Fruit fly (Drosophila melanogaster): ENCODE results near the gene CG9215.

The CG9215 gene

DNA sequence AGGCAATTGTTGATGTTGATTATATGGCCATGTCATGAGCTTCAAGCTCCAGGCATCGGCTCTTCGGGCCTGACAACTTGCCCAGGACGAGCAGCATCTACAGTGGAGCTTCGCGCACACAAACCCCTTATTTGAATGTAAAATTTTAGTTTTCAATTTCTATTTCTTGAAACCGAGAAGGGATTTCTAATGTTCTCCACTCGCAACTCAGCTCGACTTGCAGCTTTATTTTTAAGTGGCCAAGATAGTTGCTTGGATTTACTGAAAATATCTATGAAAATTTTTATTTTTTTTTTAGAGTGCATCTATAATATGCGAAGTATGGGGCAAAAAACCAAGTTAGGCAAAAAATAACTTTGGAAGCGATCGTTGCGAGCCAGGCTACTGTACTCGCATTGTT, 28.3 kb upstream of the CG9215 start (continued):
- TF ChIP-seq Gug (GFP tag; IDR thresholded peaks at IDR 0.05): no peak
- TF ChIP-seq net (GFP tag; optimal IDR thresholded peaks at IDR 0.05): no peak
- peak in 1 of 2 experiments; percentile 9 for TF ChIP-seq salr (GFP tag; optimal IDR thresholded peaks at IDR 0.05)
- TF ChIP-seq Ets96B (tag; optimal IDR thresholded peaks at IDR 0.05): peak; percentile 13
- no peak for TF ChIP-seq Sox15 (GFP tag; optimal IDR thresholded peaks at IDR 0.05)
- no peak for TF ChIP-seq CG11902 (GFP tag; optimal IDR thresholded peaks at IDR 0.05)
- no peak for TF ChIP-seq cyc (GFP tag; optimal IDR thresholded peaks at IDR 0.05)
- TF ChIP-seq CG6808 (GFP tag; optimal IDR thresholded peaks at IDR 0.05): peak; percentile 12
- peak; percentile 74 for TF ChIP-seq Eip78C (GFP tag)
- TF ChIP-seq CG8119 (GFP tag; IDR thresholded peaks at IDR 0.05): no peak; the same call in 2 of the 3 replicates
- TF ChIP-seq OdsH (GFP tag; optimal IDR thresholded peaks at IDR 0.05): peak; percentile 16
- no peak for TF ChIP-seq Hr38 (GFP tag; optimal IDR thresholded peaks at IDR 0.05)
- TF ChIP-seq eg (GFP tag; IDR thresholded peaks at IDR 0.05): peak; percentile 36; the same call in 1 of the 3 replicates
- TF ChIP-seq CG11762 (GFP tag; optimal IDR thresholded peaks at IDR 0.05; ENCODE audit: insufficient read depth): no peak
- peak; percentile 38 for TF ChIP-seq topi (GFP tag; optimal IDR thresholded peaks at IDR 0.05)
- TF ChIP-seq CG34406 (GFP tag; optimal IDR thresholded peaks at IDR 0.05): peak; percentile 20
- TF ChIP-seq CG9139 (GFP tag; optimal IDR thresholded peaks at IDR 0.05): no peak
- TF ChIP-seq CG8319 (GFP tag; optimal IDR thresholded peaks at IDR 0.05): no peak
- TF ChIP-seq CG1621 (tag; optimal IDR thresholded peaks at IDR 0.05): no peak
- TF ChIP-seq CG6854 (GFP tag; optimal IDR thresholded peaks at IDR 0.05): no peak
- peak; percentile 27 for TF ChIP-seq CG3919 (GFP tag; optimal IDR thresholded peaks at IDR 0.05)
- TF ChIP-seq ss (GFP tag; optimal IDR thresholded peaks at IDR 0.05): peak in 1 of 2 experiments; percentile 9
- no peak for TF ChIP-seq CG6276 (GFP tag; optimal IDR thresholded peaks at IDR 0.05)
- no peak for TF ChIP-seq dsx (GFP tag; optimal IDR thresholded peaks at IDR 0.05; ENCODE audit: poor library complexity, severe bottlenecking)
- peak; percentile 46 for TF ChIP-seq pdm3 (GFP tag; optimal IDR thresholded peaks at IDR 0.05)

DNA sequence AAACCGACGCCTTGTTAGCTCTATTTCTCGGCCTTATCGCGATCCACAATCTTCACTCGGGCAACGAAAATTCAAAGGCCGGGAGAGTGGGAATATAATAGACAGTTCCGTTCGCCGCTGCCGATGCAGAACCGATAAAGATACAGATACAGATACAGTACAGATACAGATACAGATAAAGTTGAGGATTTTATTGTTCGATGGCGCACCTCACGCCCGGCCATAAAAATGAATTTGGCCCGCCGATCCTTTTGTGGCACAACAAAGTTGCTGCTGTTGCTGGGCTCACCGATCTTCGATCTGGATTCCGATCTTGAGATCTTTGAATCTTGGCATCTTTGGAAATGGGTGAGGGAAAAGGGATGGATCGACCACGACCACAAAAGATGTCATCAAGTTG, 27.5 kb upstream of the CG9215 start:
- TF ChIP-seq dsx (GFP tag; optimal IDR thresholded peaks at IDR 0.05; ENCODE audit: poor library complexity, severe bottlenecking) (peak; percentile 94), Eip78C (GFP tag) (no peak)

DNA sequence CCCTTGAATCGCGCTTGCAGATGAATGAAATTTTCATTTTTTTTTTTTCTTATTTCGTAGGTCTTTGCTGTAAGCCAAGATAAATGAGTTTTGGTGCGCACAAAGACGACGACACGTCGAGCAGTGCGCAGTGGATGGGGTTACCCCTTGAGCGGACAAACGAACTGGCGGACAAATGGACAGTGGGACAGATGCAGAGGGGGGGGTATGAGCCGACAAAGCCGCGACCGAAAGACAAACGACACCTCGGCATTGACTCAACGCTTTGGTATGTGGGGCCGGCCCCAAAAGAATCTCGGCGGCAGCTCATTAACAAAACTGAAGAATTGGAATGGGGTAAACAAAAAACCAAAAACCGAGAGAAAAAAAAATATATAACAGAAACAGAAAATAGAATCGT, 26.7 kb upstream of the CG9215 start:
- TF ChIP-seq CG11294 (GFP tag; IDR thresholded peaks at IDR 0.05) (no peak), Smox (GFP tag; optimal IDR thresholded peaks at IDR 0.05) (no peak), Eip78C (GFP tag) (peak; percentile 45), Met (GFP tag; optimal IDR thresholded peaks at IDR 0.05) (no peak), CG16779 (tag; optimal IDR thresholded peaks at IDR 0.05) (no peak), salr (GFP tag; optimal IDR thresholded peaks at IDR 0.05) (no peak), CG3919 (GFP tag; optimal IDR thresholded peaks at IDR 0.05) (no peak), Ets21C (GFP tag; optimal IDR thresholded peaks at IDR 0.05) (no peak)

DNA sequence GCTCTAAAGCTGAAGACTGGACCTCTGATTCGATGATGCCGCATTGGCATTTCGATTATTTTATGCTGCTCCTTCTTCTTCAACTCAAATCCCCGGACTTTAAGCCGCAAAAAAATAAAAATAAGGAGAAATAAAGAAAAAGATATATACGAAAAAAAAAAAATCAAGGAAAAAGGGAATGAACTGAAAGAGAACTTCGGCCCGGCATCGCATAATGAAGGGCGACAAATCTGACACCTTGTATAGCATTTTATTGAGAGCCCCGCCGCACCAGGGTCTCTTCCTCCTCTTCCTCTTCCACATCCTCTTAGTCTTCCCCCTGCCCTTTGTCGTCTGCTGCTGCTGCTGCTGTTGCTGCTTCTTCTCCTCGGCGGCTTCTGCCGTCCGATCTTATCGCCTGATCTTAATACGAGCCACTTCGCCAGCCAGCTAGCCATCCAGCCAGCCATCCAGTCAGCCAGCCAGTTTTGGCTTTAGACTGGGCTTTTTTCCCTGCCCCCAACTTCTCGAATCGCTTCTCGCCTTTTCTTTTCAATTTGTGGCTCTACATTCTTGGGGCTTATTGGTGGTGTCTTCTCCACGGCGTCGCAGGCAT, 26.2 kb upstream of the CG9215 start:
- TF ChIP-seq CG3919 (GFP tag; optimal IDR thresholded peaks at IDR 0.05) (peak; percentile 10), CG6808 (GFP tag; optimal IDR thresholded peaks at IDR 0.05) (peak; percentile 49), acj6 (GFP tag; optimal IDR thresholded peaks at IDR 0.05) (no peak), fkh (GFP tag; optimal IDR thresholded peaks at IDR 0.05) (no peak), salr (GFP tag; optimal IDR thresholded peaks at IDR 0.05) (no peak), CG6854 (GFP tag; optimal IDR thresholded peaks at IDR 0.05) (peak; percentile 26), Eip75B (GFP tag; optimal IDR thresholded peaks at IDR 0.05) (peak; percentile 5), CG7368 (GFP tag; optimal IDR thresholded peaks at IDR 0.05) (no peak), CG3032 (tag; optimal IDR thresholded peaks at IDR 0.05) (no peak), spab (GFP tag; optimal IDR thresholded peaks at IDR 0.05) (peak; percentile 34), CG8119 (GFP tag; IDR thresholded peaks at IDR 0.05) (no peak), CG10631 (GFP tag; optimal IDR thresholded peaks at IDR 0.05) (no peak), CG9139 (GFP tag; optimal IDR thresholded peaks at IDR 0.05) (peak; percentile 64), Eip78C (GFP tag) (peak; percentile 57), cyc (GFP tag; optimal IDR thresholded peaks at IDR 0.05) (no peak), ss (GFP tag; optimal IDR thresholded peaks at IDR 0.05) (peak; percentile 64), CG11902 (GFP tag; optimal IDR thresholded peaks at IDR 0.05) (no peak), CG11294 (GFP tag; IDR thresholded peaks at IDR 0.05) (no peak)

All from whole organism, prepupa.